Worm (Caenorhabditis elegans) whole organism, L2 larva: ENCODE measurements around the gene ccm-2.

Experiments
- F13H6.1 ChIP-seq: sonication (generic microtip); optimal IDR thresholded peaks from 2 replicates; lab custom pipeline; 2016; ENCODE audit warnings: missing genetic modification characterization, missing compliant biosample characterization
- aly-2 ChIP-seq: fragments of 150-350 bp; optimal IDR thresholded peaks from 2 replicates; lab custom pipeline; 2014; ENCODE audit warnings: missing biosample characterization, missing genetic modification characterization
- ama-1 ChIP-seq: fragments of 150-350 bp; optimal IDR thresholded peaks from 2 replicates; lab custom pipeline; 2018; ENCODE audit warnings: inconsistent platforms
- elt-1 ChIP-seq: fragments of 150-350 bp; optimal IDR thresholded peaks from 2 replicates; lab custom pipeline; 2014; ENCODE audit warnings: missing biosample characterization, missing genetic modification characterization
- elt-3 ChIP-seq: sonication (generic microtip); optimal IDR thresholded peaks from 2 replicates; lab custom pipeline; 2017; ENCODE audit warnings: missing biosample characterization, missing genetic modification characterization
- nhr-11 ChIP-seq: fragments of 150-350 bp; optimal IDR thresholded peaks from 2 replicates; lab custom pipeline; 2014; ENCODE audit warnings: missing biosample characterization, missing genetic modification characterization
- skn-1 ChIP-seq: sonication (generic microtip); optimal IDR thresholded peaks from 2 replicates; lab custom pipeline; 2017; ENCODE audit warnings: missing biosample characterization, missing genetic modification characterization
- zag-1 ChIP-seq: fragments of 150-350 bp; optimal IDR thresholded peaks from 2 replicates; lab custom pipeline; 2014; ENCODE audit warnings: missing biosample characterization, missing genetic modification characterization
- ztf-4 ChIP-seq: fragments of 150-350 bp; optimal IDR thresholded peaks from 2 replicates; lab custom pipeline; 2014; ENCODE audit warnings: missing biosample characterization, missing genetic modification characterization

DNA sequence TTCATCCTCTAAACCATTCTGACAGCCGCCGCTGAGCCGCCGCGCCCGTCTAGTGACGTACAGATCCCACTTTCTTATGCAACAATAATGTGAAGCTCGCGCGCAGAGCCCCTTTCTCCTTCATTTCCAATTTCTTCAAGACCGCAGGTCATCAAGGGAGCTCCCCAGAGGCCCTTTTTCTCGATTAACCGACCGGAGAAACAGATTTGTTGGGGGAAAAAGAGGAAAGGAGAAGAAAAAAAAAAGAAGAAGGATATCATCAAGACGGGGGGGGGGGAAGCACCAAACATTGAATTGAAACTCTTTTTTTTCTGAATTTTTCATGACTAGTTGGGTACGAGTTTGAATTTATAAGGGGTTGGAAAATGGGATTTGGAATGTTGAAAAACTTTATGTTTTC, 7.1 kb upstream of the ccm-2 start:
- TF ChIP-seq ama-1 (lab: Kevin White, UChicago) (no peak), elt-1 (tag; lab: Kevin White, UChicago) (no peak), skn-1 (tag; lab: Kevin White, UChicago) (no peak), ztf-4 (tag; lab: Kevin White, UChicago) (no peak), aly-2 (tag; lab: Kevin White, UChicago) (no peak), nhr-11 (tag; lab: Kevin White, UChicago) (no peak), elt-3 (tag; lab: Kevin White, UChicago) (no peak), zag-1 (tag; lab: Kevin White, UChicago) (no peak), F13H6.1 (tag; lab: Kevin White, UChicago) (no peak)
